Fruit fly (Drosophila melanogaster) whole organism, adult: ENCODE data around the gene sosie.

Experiments used
- CG1620 ChIP-seq: fragments of 200-800 bp; sonication (Bioruptor generic); optimal IDR thresholded peaks from 2 replicates; lab custom pipeline; 2016; ENCODE audit warnings: missing biosample characterization, missing genetic modification characterization
- cnc ChIP-seq, 2 experiments: fragments of >200 bp; optimal IDR thresholded peaks; 2 replicates each; lab custom pipeline; 2017
- kay ChIP-seq: fragments of 200-800 bp; sonication (Bioruptor generic); peaks from one replicate; lab custom pipeline; 2016; ENCODE audit warnings: missing biosample characterization, missing genetic modification characterization, borderline replicate concordance
- tj ChIP-seq: fragments of 200-800 bp; sonication (Bioruptor generic); optimal IDR thresholded peaks from 3 replicates; lab custom pipeline; 2017; ENCODE audit warnings: missing biosample characterization, mild to moderate bottlenecking, missing genetic modification characterization, moderate library complexity

dm6 chr3R:24888418-24888817 is 54.7 kb downstream of the sosie start:
- TF ChIP-seq CG1620 (GFP tag; lab: Kevin White, UChicago) (no peak), cnc (optimal IDR thresholded peaks at IDR 0.05; lab: Kevin White, UChicago) (no peak), kay (GFP tag; lab: Kevin White, UChicago) (no peak), tj (GFP tag; lab: Kevin White, UChicago) (no peak)
